Fruit fly (Drosophila melanogaster) whole organism, prepupa: Measurements from ENCODE around the gene CG8861.
A peak's percentile ranks its signal among the peaks of the same experiment; 100 is the strongest.

Experiments
- CG10631 ChIP-seq: fragments of 200-800 bp; sonication (Bioruptor generic); optimal IDR thresholded peaks from 2 replicates; lab custom pipeline; 2016; ENCODE audit warnings: missing biosample characterization, missing genetic modification characterization
- CG10669 ChIP-seq: fragments of 200-800 bp; sonication (Bioruptor generic); optimal IDR thresholded peaks from 3 replicates; lab custom pipeline; 2018; ENCODE audit warnings: missing biosample characterization, mild to moderate bottlenecking, missing genetic modification characterization, moderate library complexity
- CG11902 ChIP-seq: fragments of 200-800 bp; sonication (Bioruptor generic); optimal IDR thresholded peaks from 3 replicates; lab custom pipeline; 2016; ENCODE audit warnings: missing biosample characterization, missing genetic modification characterization
- CG1621 ChIP-seq: fragments of 200-800 bp; sonication (Bioruptor generic); optimal IDR thresholded peaks from 3 replicates; lab custom pipeline; 2018; ENCODE audit warnings: missing biosample characterization, mild to moderate bottlenecking, missing genetic modification characterization
- CG3032 ChIP-seq: fragments of 200-800 bp; optimal IDR thresholded peaks from 2 replicates; lab custom pipeline; 2019; ENCODE audit warnings: missing biosample characterization, mild to moderate bottlenecking, missing genetic modification characterization, moderate library complexity
- CG31627 ChIP-seq: fragments of 200-800 bp; sonication (Bioruptor generic); optimal IDR thresholded peaks from 3 replicates; lab custom pipeline; 2016; ENCODE audit warnings: missing biosample characterization, missing genetic modification characterization
- CG34406 ChIP-seq: fragments of 200-800 bp; sonication (Bioruptor generic); optimal IDR thresholded peaks from 3 replicates; lab custom pipeline; 2016; ENCODE audit warnings: missing biosample characterization, missing genetic modification characterization
- CG3919 ChIP-seq: fragments of 200-800 bp; sonication (Bioruptor generic); optimal IDR thresholded peaks from 3 replicates; lab custom pipeline; 2016; ENCODE audit warnings: missing biosample characterization, missing genetic modification characterization
- CG6163 ChIP-seq: fragments of 200-800 bp; sonication (Bioruptor generic); IDR thresholded peaks from 3 replicates; pipeline ENCODE4 v1.3.6; 2022; ENCODE audit warnings: missing biosample characterization, missing genetic modification characterization
- CG6276 ChIP-seq: fragments of 200-800 bp; sonication (Bioruptor generic); optimal IDR thresholded peaks from 2 replicates; lab custom pipeline; 2017; ENCODE audit warnings: missing biosample characterization, mild to moderate bottlenecking, missing genetic modification characterization
- CG6792 ChIP-seq: fragments of 200-800 bp; sonication (Bioruptor generic); optimal IDR thresholded peaks from 3 replicates; lab custom pipeline; 2016; ENCODE audit warnings: missing biosample characterization, missing genetic modification characterization
- CG6808 ChIP-seq: fragments of 200-800 bp; sonication (Bioruptor generic); optimal IDR thresholded peaks from 3 replicates; lab custom pipeline; 2017; ENCODE audit warnings: missing biosample characterization, missing genetic modification characterization, mild to moderate bottlenecking, moderate library complexity, missing genetic modification reagents
- CG6854 ChIP-seq: fragments of 200-800 bp; sonication (Bioruptor generic); optimal IDR thresholded peaks from 2 replicates; lab custom pipeline; 2017; ENCODE audit warnings: missing biosample characterization, mild to moderate bottlenecking, missing genetic modification characterization
- CG8119 ChIP-seq: fragments of 200-800 bp; sonication (Bioruptor generic); IDR thresholded peaks from 3 replicates; pipeline ENCODE4 v1.3.6; 2022; ENCODE audit warnings: missing biosample characterization, missing genetic modification characterization
- CG8319 ChIP-seq: fragments of 200-800 bp; sonication (Bioruptor generic); optimal IDR thresholded peaks from 3 replicates; lab custom pipeline; 2016; ENCODE audit warnings: missing biosample characterization, missing genetic modification characterization
- CG8632 ChIP-seq: fragments of 200-800 bp; sonication (Bioruptor generic); optimal IDR thresholded peaks from 3 replicates; lab custom pipeline; 2016; ENCODE audit warnings: missing biosample characterization, missing genetic modification characterization
- CG9139 ChIP-seq: fragments of 200-800 bp; sonication (Bioruptor generic); optimal IDR thresholded peaks from 3 replicates; lab custom pipeline; 2017; ENCODE audit warnings: missing biosample characterization, mild to moderate bottlenecking, missing genetic modification characterization
- Eip75B ChIP-seq: fragments of 200-800 bp; sonication (Bioruptor generic); optimal IDR thresholded peaks from 3 replicates; lab custom pipeline; 2016; ENCODE audit warnings: missing biosample characterization, missing genetic modification characterization
- Eip78C ChIP-seq: fragments of 200-800 bp; sonication (Bioruptor generic); peaks from one replicate; lab custom pipeline; 2016; ENCODE audit warnings: missing biosample characterization, missing genetic modification characterization
- Ets21C ChIP-seq: fragments of 200-800 bp; sonication (Bioruptor generic); optimal IDR thresholded peaks from 3 replicates; lab custom pipeline; 2016; ENCODE audit warnings: missing biosample characterization, missing genetic modification characterization
- Ets96B ChIP-seq: fragments of 200-800 bp; optimal IDR thresholded peaks from 2 replicates; lab custom pipeline; 2019; ENCODE audit warnings: missing biosample characterization, mild to moderate bottlenecking, missing genetic modification characterization, moderate library complexity
- Gug ChIP-seq: fragments of 200-800 bp; sonication (Bioruptor generic); IDR thresholded peaks from 2 replicates; pipeline ENCODE4 v1.3.6; 2022; ENCODE audit warnings: missing biosample characterization, missing genetic modification characterization
- Hr39 ChIP-seq: fragments of 200-800 bp; sonication (Bioruptor generic); optimal IDR thresholded peaks from 2 replicates; lab custom pipeline; 2016; ENCODE audit warnings: missing biosample characterization, missing genetic modification characterization
- Hr4 ChIP-seq: fragments of 200-800 bp; sonication (Bioruptor generic); optimal IDR thresholded peaks from 3 replicates; lab custom pipeline; 2016; ENCODE audit warnings: missing biosample characterization, missing genetic modification characterization
- Met ChIP-seq: fragments of 200-800 bp; sonication (Bioruptor generic); optimal IDR thresholded peaks from 3 replicates; lab custom pipeline; 2016; ENCODE audit warnings: missing biosample characterization, missing genetic modification characterization
- Smox ChIP-seq: fragments of 200-800 bp; sonication (Bioruptor generic); optimal IDR thresholded peaks from 3 replicates; lab custom pipeline; 2016; ENCODE audit warnings: missing biosample characterization, missing genetic modification characterization
- Sox102F ChIP-seq: fragments of 200-800 bp; sonication (Bioruptor generic); optimal IDR thresholded peaks from 2 replicates; lab custom pipeline; 2016; ENCODE audit warnings: missing biosample characterization, mild to moderate bottlenecking, missing genetic modification characterization
- Sox14 ChIP-seq: fragments of 200-800 bp; sonication (Bioruptor generic); optimal IDR thresholded peaks from 3 replicates; lab custom pipeline; 2016; ENCODE audit warnings: missing biosample characterization, missing genetic modification characterization
- achi ChIP-seq: fragments of 200-800 bp; sonication (Bioruptor generic); optimal IDR thresholded peaks from 3 replicates; lab custom pipeline; 2016; ENCODE audit warnings: missing biosample characterization, missing genetic modification characterization
- dac ChIP-seq: fragments of 200-800 bp; sonication (Bioruptor generic); optimal IDR thresholded peaks from 2 replicates; lab custom pipeline; 2017; ENCODE audit warnings: missing biosample characterization, mild to moderate bottlenecking, missing genetic modification characterization
- dsx ChIP-seq: fragments of 200-800 bp; optimal IDR thresholded peaks from 3 replicates; lab custom pipeline; 2019; ENCODE audit warnings: missing biosample characterization, mild to moderate bottlenecking, missing genetic modification characterization, moderate library complexity; ENCODE audit not compliant: poor library complexity, severe bottlenecking
- eg ChIP-seq: fragments of 200-800 bp; sonication (Bioruptor generic); IDR thresholded peaks from 3 replicates; pipeline ENCODE4 v1.3.6; 2022; ENCODE audit warnings: missing biosample characterization, missing genetic modification characterization
- fd85E ChIP-seq: fragments of 200-800 bp; sonication (Bioruptor generic); optimal IDR thresholded peaks from 3 replicates; lab custom pipeline; 2016; ENCODE audit warnings: missing biosample characterization, missing genetic modification characterization
- fkh ChIP-seq: fragments of 200-800 bp; sonication (Bioruptor generic); optimal IDR thresholded peaks from 3 replicates; lab custom pipeline; 2017; ENCODE audit warnings: missing biosample characterization, mild to moderate bottlenecking, missing genetic modification characterization, moderate library complexity
- lz ChIP-seq: fragments of 200-800 bp; sonication (Bioruptor generic); optimal IDR thresholded peaks from 3 replicates; lab custom pipeline; 2016; ENCODE audit warnings: missing biosample characterization, missing genetic modification characterization
- salr ChIP-seq, 2 experiments: fragments of 200-800 bp; sonication (Bioruptor generic); optimal IDR thresholded peaks; 3 replicates each; lab custom pipeline; 2016 to 2018; ENCODE audit warnings: missing biosample characterization in 2 of 2, missing genetic modification characterization in 2 of 2, mild to moderate bottlenecking in 1 of 2
- spab ChIP-seq: fragments of 200-800 bp; sonication (Bioruptor generic); optimal IDR thresholded peaks from 2 replicates; lab custom pipeline; 2017; ENCODE audit warnings: missing biosample characterization, mild to moderate bottlenecking, missing genetic modification characterization, missing genetic modification reagents
- ss ChIP-seq, 2 experiments: fragments of 200-800 bp; sonication (Bioruptor generic); optimal IDR thresholded peaks; 2 replicates in 1 of 2; 3 replicates in 1 of 2; lab custom pipeline; 2017 to 2018; ENCODE audit warnings: mild to moderate bottlenecking in 2 of 2, missing biosample characterization in 2 of 2, missing genetic modification characterization in 2 of 2, moderate library complexity in 1 of 2
- svp ChIP-seq: fragments of 200-800 bp; sonication (Bioruptor generic); peaks from one replicate; lab custom pipeline; 2016; ENCODE audit warnings: missing biosample characterization, missing genetic modification characterization
- topi ChIP-seq: fragments of 200-800 bp; sonication (Bioruptor generic); optimal IDR thresholded peaks from 3 replicates; lab custom pipeline; 2016; ENCODE audit warnings: missing biosample characterization, missing genetic modification characterization
- vri ChIP-seq: fragments of 200-800 bp; sonication (Bioruptor generic); optimal IDR thresholded peaks from 3 replicates; lab custom pipeline; 2016; ENCODE audit warnings: missing biosample characterization, mild to moderate bottlenecking, missing genetic modification characterization

CG8861 gene

dm6 chr3R:9351415-9352379 is 23.4 kb upstream of the CG8861 start (continued):
- peak; percentile 51 for TF ChIP-seq CG34406
- TF ChIP-seq fkh: peak; percentile 95
- TF ChIP-seq Sox14: peak; percentile 67
- peak; percentile 65 for TF ChIP-seq CG10669 (GFP tag; lab: Kevin White, UChicago)
- peak; percentile 44 for TF ChIP-seq fd85E
- peak; percentile 72 for TF ChIP-seq svp (GFP tag; lab: Kevin White, UChicago)
- TF ChIP-seq CG6276: peak; percentile 54
- peak; percentile 10 for TF ChIP-seq CG9139 (GFP tag; lab: Kevin White, UChicago)
- peak; percentile 68 for TF ChIP-seq Met
- peak; percentile 60 for TF ChIP-seq Smox (GFP tag; lab: Kevin White, UChicago)
- peak; percentile 58 for TF ChIP-seq Ets96B
- TF ChIP-seq CG8319 (GFP tag; lab: Kevin White, UChicago): no peak
- TF ChIP-seq dac (GFP tag; lab: Kevin White, UChicago): peak; percentile 28
- no peak for TF ChIP-seq eg (GFP tag; lab: Robert Waterston, UW)
- TF ChIP-seq lz (GFP tag; lab: Kevin White, UChicago): peak; percentile 17
- peak; percentile 58 for TF ChIP-seq CG8632 (GFP tag; lab: Kevin White, UChicago)
- TF ChIP-seq CG31627 (GFP tag; lab: Kevin White, UChicago): peak; percentile 47
- TF ChIP-seq Hr39: peak; percentile 56
- TF ChIP-seq CG1621 (tag; lab: Kevin White, UChicago): peak; percentile 17
- peak; percentile 70 for TF ChIP-seq CG10631 (GFP tag; lab: Kevin White, UChicago)
- TF ChIP-seq CG3032: peak; percentile 29
- TF ChIP-seq Hr4 (GFP tag; lab: Kevin White, UChicago): peak; percentile 89

- TF ChIP-seq CG3919 (peak; percentile 11), Eip78C (GFP tag; lab: Kevin White, UChicago) (peak; percentile 42), Hr4 (GFP tag; lab: Kevin White, UChicago) (no peak), Ets21C (GFP tag; lab: Kevin White, UChicago) (no peak), Sox102F (GFP tag; lab: Kevin White, UChicago) (peak; percentile 6), ss (GFP tag; optimal IDR thresholded peaks at IDR 0.05; lab: Kevin White, UChicago) (peak in 1 of 2 experiments; percentile 16), Ets96B (no peak), svp (GFP tag; lab: Kevin White, UChicago) (peak; percentile 77), CG11902 (GFP tag; lab: Kevin White, UChicago) (no peak), Sox14 (no peak), fd85E (peak; percentile 7), CG8319 (GFP tag; lab: Kevin White, UChicago) (no peak), CG6163 (GFP tag; lab: Robert Waterston, UW) (0 out of 3 replicates have a peak, but pooled peaks have one; percentile 26), eg (GFP tag; lab: Robert Waterston, UW) (no peak), Gug (no peak), dsx (GFP tag; lab: Kevin White, UChicago) (peak; percentile 83), CG6854 (GFP tag; lab: Kevin White, UChicago) (peak; percentile 39), Met (no peak)
- TF ChIP-seq, all 60 proteins: peak for 9
These were observed 22.5 kb upstream of the CG8861 start for dm6 chr3R:9350561-9351379.

dm6 chr3R:9349267-9349820 is 21.0 kb upstream of the CG8861 start:
- TF ChIP-seq CG3032 (no peak), salr (GFP tag; optimal IDR thresholded peaks at IDR 0.05; lab: Kevin White, UChicago) (no peak), achi (GFP tag; lab: Kevin White, UChicago) (no peak), CG10631 (GFP tag; lab: Kevin White, UChicago) (peak; percentile 3), CG8632 (GFP tag; lab: Kevin White, UChicago) (no peak), Eip75B (GFP tag; lab: Kevin White, UChicago) (peak; percentile 8), CG31627 (GFP tag; lab: Kevin White, UChicago) (peak; percentile 33), Hr39 (peak; percentile 33), fkh (peak; percentile 44), CG34406 (no peak), CG6808 (peak; percentile 40), Eip78C (GFP tag; lab: Kevin White, UChicago) (peak; percentile 69), CG3919 (peak; percentile 14), CG8119 (GFP tag; lab: Robert Waterston, UW) (no peak), vri (peak; percentile 27), lz (GFP tag; lab: Kevin White, UChicago) (peak; percentile 22), ss (GFP tag; optimal IDR thresholded peaks at IDR 0.05; lab: Kevin White, UChicago) (no peak), CG6792 (GFP tag; lab: Kevin White, UChicago) (peak; percentile 20), topi (GFP tag; lab: Kevin White, UChicago) (peak; percentile 18), Ets96B (peak; percentile 7), svp (GFP tag; lab: Kevin White, UChicago) (peak; percentile 74), spab (GFP tag; lab: Kevin White, UChicago) (peak; percentile 10), CG10669 (GFP tag; lab: Kevin White, UChicago) (peak; percentile 14), Sox14 (peak; percentile 6)
